Fruit fly (Drosophila melanogaster) whole organism, embryonic: ENCODE data around the gene bab1.

Experiments used
- Atf3 ChIP-seq: fragments of 200-800 bp; sonication (Bioruptor generic); optimal IDR thresholded peaks from 3 replicates; lab custom pipeline; 2016; ENCODE audit warnings: missing biosample characterization, missing genetic modification characterization
- CG10321 ChIP-seq: fragments of 200-800 bp; sonication (Bioruptor generic); IDR thresholded peaks from 2 replicates; pipeline ENCODE4 v1.3.6; 2022; ENCODE audit warnings: missing biosample characterization, missing genetic modification characterization
- CG10366 ChIP-seq: fragments of 200-800 bp; sonication (Bioruptor generic); IDR thresholded peaks from 2 replicates; pipeline ENCODE4 v1.3.6; 2022; ENCODE audit warnings: missing biosample characterization, missing genetic modification characterization
- CG10565 ChIP-seq: fragments of 200-800 bp; sonication (Bioruptor generic); optimal IDR thresholded peaks from 3 replicates; lab custom pipeline; 2016; ENCODE audit warnings: missing biosample characterization, mild to moderate bottlenecking, missing genetic modification characterization
- CG10979 ChIP-seq: fragments of 200-800 bp; sonication (Bioruptor generic); optimal IDR thresholded peaks from 2 replicates; lab custom pipeline; 2018; ENCODE audit warnings: missing biosample characterization, mild to moderate bottlenecking, missing genetic modification characterization, moderate library complexity
- CG11504 ChIP-seq: fragments of 200-800 bp; sonication (Bioruptor generic); optimal IDR thresholded peaks from 3 replicates; lab custom pipeline; 2019; ENCODE audit warnings: missing biosample characterization, mild to moderate bottlenecking, missing genetic modification characterization, moderate library complexity
- CG1233 ChIP-seq: fragments of 200-800 bp; sonication (Bioruptor generic); optimal IDR thresholded peaks from 4 replicates; lab custom pipeline; 2018; ENCODE audit warnings: missing biosample characterization, mild to moderate bottlenecking, missing genetic modification characterization
- CG12659 ChIP-seq: fragments of 200-800 bp; sonication (Bioruptor generic); optimal IDR thresholded peaks from 3 replicates; lab custom pipeline; 2017; ENCODE audit warnings: mild to moderate bottlenecking, missing biosample characterization, missing genetic modification reagents, missing genetic modification characterization
- CG15696 ChIP-seq: fragments of 200-800 bp; sonication (Bioruptor generic); optimal IDR thresholded peaks from 2 replicates; lab custom pipeline; 2019; ENCODE audit warnings: missing biosample characterization, mild to moderate bottlenecking, missing genetic modification characterization, moderate library complexity
- CG17186 ChIP-seq: fragments of 200-800 bp; sonication (Bioruptor generic); optimal IDR thresholded peaks from 3 replicates; lab custom pipeline; 2017; ENCODE audit warnings: missing biosample characterization, missing genetic modification reagents, missing genetic modification characterization
- CG18262 ChIP-seq: fragments of 200-800 bp; optimal IDR thresholded peaks from 3 replicates; lab custom pipeline; 2019; ENCODE audit warnings: missing biosample characterization, mild to moderate bottlenecking, missing genetic modification characterization, moderate library complexity
- CG18599 ChIP-seq: fragments of 200-800 bp; sonication (Bioruptor generic); optimal IDR thresholded peaks from 3 replicates; lab custom pipeline; 2017; ENCODE audit warnings: missing biosample characterization, missing genetic modification characterization, mild to moderate bottlenecking, moderate library complexity, missing genetic modification reagents
- CG2712 ChIP-seq: fragments of 200-800 bp; optimal IDR thresholded peaks from 3 replicates; lab custom pipeline; 2019; ENCODE audit warnings: missing biosample characterization, mild to moderate bottlenecking, missing genetic modification characterization, moderate library complexity
- CG30020 ChIP-seq: fragments of 200-800 bp; optimal IDR thresholded peaks from 2 replicates; lab custom pipeline; 2019; ENCODE audit warnings: missing biosample characterization, mild to moderate bottlenecking, missing genetic modification characterization, moderate library complexity
- CG31365 ChIP-seq: fragments of 200-800 bp; sonication (Bioruptor generic); optimal IDR thresholded peaks from 2 replicates; lab custom pipeline; 2018; ENCODE audit warnings: missing biosample characterization, mild to moderate bottlenecking, missing genetic modification characterization
- CG3838 ChIP-seq: fragments of 200-800 bp; sonication (Bioruptor generic); optimal IDR thresholded peaks from 3 replicates; lab custom pipeline; 2016; ENCODE audit warnings: missing biosample characterization, missing genetic modification characterization
- CG7839 ChIP-seq: fragments of 200-800 bp; sonication (Bioruptor generic); optimal IDR thresholded peaks from 3 replicates; lab custom pipeline; 2018; ENCODE audit warnings: missing biosample characterization, mild to moderate bottlenecking, missing genetic modification characterization, moderate library complexity
- CG8478 ChIP-seq: fragments of >200 bp; optimal IDR thresholded peaks from 2 replicates; lab custom pipeline; 2018
- Dad ChIP-seq: fragments of 200-800 bp; sonication (Bioruptor generic); optimal IDR thresholded peaks from 3 replicates; lab custom pipeline; 2016; ENCODE audit warnings: missing biosample characterization, missing genetic modification characterization
- Dll ChIP-seq: fragments of 200-800 bp; sonication (Bioruptor generic); IDR thresholded peaks from 4 replicates; pipeline ENCODE4 v1.3.6; 2022; ENCODE audit warnings: missing biosample characterization, missing genetic modification characterization; ENCODE audit not compliant: partially characterized antibody
- E2f2 ChIP-seq: fragments of 200-800 bp; sonication (Bioruptor generic); IDR thresholded peaks from 2 replicates; pipeline ENCODE4 v1.3.6; 2022; ENCODE audit warnings: missing biosample characterization, missing genetic modification characterization
- Fer1 ChIP-seq: fragments of 200-800 bp; sonication (Bioruptor generic); optimal IDR thresholded peaks from 2 replicates; lab custom pipeline; 2017; ENCODE audit warnings: missing biosample characterization, mild to moderate bottlenecking, missing genetic modification characterization
- Lhr ChIP-seq: fragments of 200-800 bp; sonication (Bioruptor generic); optimal IDR thresholded peaks from 3 replicates; lab custom pipeline; 2017; ENCODE audit warnings: mild to moderate bottlenecking, missing biosample characterization, missing genetic modification reagents, missing genetic modification characterization
- Med ChIP-seq: fragments of 200-800 bp; sonication (Bioruptor generic); peaks from one replicate; lab custom pipeline; 2016; ENCODE audit warnings: missing biosample characterization, missing genetic modification characterization, mild to moderate bottlenecking, inconsistent platforms, moderate library complexity
- Mes4 ChIP-seq: fragments of 200-800 bp; sonication (Bioruptor generic); optimal IDR thresholded peaks from 2 replicates; lab custom pipeline; 2016; ENCODE audit warnings: missing biosample characterization, missing genetic modification characterization
- NFAT ChIP-seq: fragments of 200-800 bp; sonication (Bioruptor generic); IDR thresholded peaks from 2 replicates; pipeline ENCODE4 v1.3.6; 2022; ENCODE audit warnings: missing biosample characterization, missing genetic modification characterization
- Nf-YA ChIP-seq: fragments of 200-800 bp; sonication (Bioruptor generic); IDR thresholded peaks from 2 replicates; pipeline ENCODE4 v1.3.6; 2022; ENCODE audit warnings: missing biosample characterization, missing genetic modification characterization
- Nf-YB ChIP-seq: fragments of 200-800 bp; sonication (Bioruptor generic); optimal IDR thresholded peaks from 3 replicates; lab custom pipeline; 2019; ENCODE audit warnings: missing biosample characterization, mild to moderate bottlenecking, missing genetic modification characterization, moderate library complexity
- Ptx1 ChIP-seq: fragments of 200-800 bp; sonication (Bioruptor generic); IDR thresholded peaks from 2 replicates; pipeline ENCODE4 v1.3.6; 2022; ENCODE audit warnings: missing biosample characterization, missing genetic modification characterization
- Rfx ChIP-seq: fragments of 200-800 bp; sonication (Bioruptor generic); IDR thresholded peaks from 2 replicates; pipeline ENCODE4 v1.3.6; 2022; ENCODE audit warnings: missing biosample characterization, missing genetic modification characterization
- ato ChIP-seq: fragments of 200-800 bp; sonication (Bioruptor generic); IDR thresholded peaks from 2 replicates; pipeline ENCODE4 v1.3.6; 2022; ENCODE audit warnings: missing biosample characterization, missing genetic modification characterization; ENCODE audit not compliant: partially characterized antibody
- dpn ChIP-seq, 2 experiments: fragments of 200-800 bp; sonication (Bioruptor generic); optimal IDR thresholded peaks; 3 replicates each; lab custom pipeline; 2016; ENCODE audit warnings: missing biosample characterization in 2 of 2, missing genetic modification characterization in 2 of 2
- dysf ChIP-seq: fragments of 200-800 bp; sonication (Bioruptor generic); IDR thresholded peaks from 3 replicates; pipeline ENCODE4 v1.3.6; 2022; ENCODE audit warnings: missing biosample characterization, missing genetic modification characterization
- ems ChIP-seq: fragments of 200-800 bp; sonication (Bioruptor generic); optimal IDR thresholded peaks from 3 replicates; lab custom pipeline; 2016; ENCODE audit warnings: missing biosample characterization, missing genetic modification characterization
- gem ChIP-seq: fragments of 200-800 bp; sonication (Bioruptor generic); optimal IDR thresholded peaks from 2 replicates; lab custom pipeline; 2019; ENCODE audit warnings: missing biosample characterization, mild to moderate bottlenecking, missing genetic modification characterization, moderate library complexity
- grau ChIP-seq: fragments of 200-800 bp; optimal IDR thresholded peaks from 3 replicates; lab custom pipeline; 2019; ENCODE audit warnings: missing biosample characterization, mild to moderate bottlenecking, missing genetic modification characterization, moderate library complexity
- her ChIP-seq: fragments of 200-800 bp; sonication (Bioruptor generic); optimal IDR thresholded peaks from 2 replicates; lab custom pipeline; 2016; ENCODE audit warnings: missing biosample characterization, missing genetic modification characterization
- kni ChIP-seq: fragments of 200-800 bp; sonication (Bioruptor generic); optimal IDR thresholded peaks from 3 replicates; lab custom pipeline; 2017; ENCODE audit warnings: mild to moderate bottlenecking, missing biosample characterization, missing genetic modification reagents, missing genetic modification characterization
- lbe ChIP-seq: fragments of 200-800 bp; sonication (Bioruptor generic); optimal IDR thresholded peaks from 2 replicates; lab custom pipeline; 2016; ENCODE audit warnings: missing biosample characterization, mild to moderate bottlenecking, missing genetic modification characterization
- org-1 ChIP-seq: fragments of 200-800 bp; sonication (Bioruptor generic); optimal IDR thresholded peaks from 2 replicates; lab custom pipeline; 2017; ENCODE audit warnings: missing biosample characterization, missing genetic modification characterization
- phol ChIP-seq: fragments of 200-800 bp; sonication (Bioruptor generic); optimal IDR thresholded peaks from 3 replicates; lab custom pipeline; 2018; ENCODE audit warnings: missing biosample characterization, mild to moderate bottlenecking, missing genetic modification characterization, moderate library complexity
- repo ChIP-seq: fragments of 200-800 bp; sonication (Bioruptor generic); optimal IDR thresholded peaks from 2 replicates; lab custom pipeline; 2016; ENCODE audit warnings: missing biosample characterization, missing genetic modification characterization
- ro ChIP-seq: fragments of 200-800 bp; sonication (Bioruptor generic); IDR thresholded peaks from 2 replicates; pipeline ENCODE4 v1.3.6; 2022; ENCODE audit warnings: missing biosample characterization, missing genetic modification characterization
- row ChIP-seq: fragments of 200-800 bp; sonication (Bioruptor generic); IDR thresholded peaks from 3 replicates; pipeline ENCODE4 v1.3.6; 2022; ENCODE audit warnings: missing biosample characterization, missing genetic modification characterization
- run ChIP-seq: fragments of 200-800 bp; sonication (Bioruptor generic); optimal IDR thresholded peaks from 3 replicates; lab custom pipeline; 2018; ENCODE audit warnings: missing biosample characterization, mild to moderate bottlenecking, missing genetic modification characterization
- sens ChIP-seq: fragments of 200-800 bp; sonication (Bioruptor generic); peaks from one replicate; lab custom pipeline; 2016; ENCODE audit warnings: missing biosample characterization, missing genetic modification characterization
- sens-2 ChIP-seq: fragments of 200-800 bp; sonication (Bioruptor generic); IDR thresholded peaks from 2 replicates; pipeline ENCODE4 v1.3.6; 2022; ENCODE audit warnings: missing biosample characterization, missing genetic modification characterization
- tll ChIP-seq, 2 experiments: fragments of 200-800 bp in 1 of 2; fragments of >200 bp in 1 of 2; sonication (Bioruptor generic) in 1 of 2; optimal IDR thresholded peaks; 2 replicates each; lab custom pipeline; 2017 to 2019; ENCODE audit warnings: missing biosample characterization in 2 of 2, missing genetic modification characterization in 2 of 2, mild to moderate bottlenecking in 1 of 2, moderate library complexity in 1 of 2
- tup ChIP-seq: fragments of 200-800 bp; sonication (Bioruptor generic); optimal IDR thresholded peaks from 2 replicates; lab custom pipeline; 2016; ENCODE audit warnings: missing biosample characterization, mild to moderate bottlenecking, missing genetic modification characterization, moderate library complexity
- twi ChIP-seq: fragments of 200-800 bp; optimal IDR thresholded peaks from 2 replicates; lab custom pipeline; 2019; ENCODE audit warnings: missing biosample characterization, mild to moderate bottlenecking, missing genetic modification characterization, moderate library complexity
- zen2 ChIP-seq: fragments of 200-800 bp; sonication (Bioruptor generic); IDR thresholded peaks from 3 replicates; pipeline ENCODE4 v1.3.6; 2022; ENCODE audit warnings: missing biosample characterization, missing genetic modification characterization; ENCODE audit not compliant: partially characterized antibody

bab1 gene

DNA sequence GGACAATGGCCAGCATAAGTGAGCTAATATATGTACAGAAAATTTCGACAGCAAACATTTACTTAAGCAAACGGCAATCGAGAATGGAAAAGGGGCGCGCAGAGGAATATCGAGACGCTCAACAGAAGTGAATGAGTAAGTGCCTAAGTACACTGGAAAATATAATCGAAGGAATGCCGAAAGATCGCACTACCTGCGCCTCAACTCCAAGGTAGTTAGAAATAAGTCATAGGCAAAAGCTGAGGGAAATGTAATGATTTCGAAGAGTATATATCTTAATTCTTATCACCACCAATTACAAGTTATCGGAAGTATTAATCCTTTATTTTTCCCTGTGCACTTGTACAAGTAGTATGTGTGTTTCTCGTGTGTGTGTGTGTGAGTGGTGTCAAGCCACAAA, 36.6 kb upstream of the bab1 start (continued):
- no peak for TF ChIP-seq Fer1 (GFP tag; lab: Kevin White, UChicago)
- TF ChIP-seq phol = no peak
- peak; percentile 33 for TF ChIP-seq gem (tag; lab: Kevin White, UChicago)
- no peak for TF ChIP-seq dpn (GFP tag; optimal IDR thresholded peaks at IDR 0.05; lab: Kevin White, UChicago)
- no peak for TF ChIP-seq Rfx (GFP tag; lab: Robert Waterston, UW)
- TF ChIP-seq Nf-YA = no peak
- TF ChIP-seq row (GFP tag; lab: Robert Waterston, UW) = 0 out of 3 replicates have a peak, but pooled peaks have one; percentile 18
- TF ChIP-seq dysf (GFP tag; lab: Robert Waterston, UW) = peak; percentile 17; the same call in 1 of the 3 replicates
- no peak for TF ChIP-seq Atf3 (GFP tag; lab: Kevin White, UChicago)
- no peak for TF ChIP-seq ato (GFP tag; lab: Robert Waterston, UW)
- TF ChIP-seq CG10321 (GFP tag; lab: Robert Waterston, UW) = no peak
- peak; percentile 24 for TF ChIP-seq kni (GFP tag; lab: Kevin White, UChicago)
- no peak for TF ChIP-seq E2f2
- no peak for TF ChIP-seq CG31365 (tag; lab: Kevin White, UChicago)
- TF ChIP-seq CG17186 = no peak
- peak; percentile 5 for TF ChIP-seq CG10979 (tag; lab: Kevin White, UChicago)
- TF ChIP-seq repo = no peak
- TF ChIP-seq CG1233 (GFP tag; lab: Kevin White, UChicago) = no peak
- peak; percentile 39; the same call in 1 of the 2 replicates for TF ChIP-seq Ptx1
- peak; percentile 16 for TF ChIP-seq CG11504 (tag; lab: Kevin White, UChicago)
- no peak for TF ChIP-seq CG8478 (lab: Kevin White, UChicago)
- no peak for TF ChIP-seq NFAT (GFP tag; lab: Robert Waterston, UW)
- TF ChIP-seq ems = no peak
- TF ChIP-seq Dad (GFP tag; lab: Kevin White, UChicago) = no peak
- TF ChIP-seq zen2 = no peak
- no peak for TF ChIP-seq grau (tag; lab: Kevin White, UChicago)
- TF ChIP-seq Lhr (GFP tag; lab: Kevin White, UChicago) = no peak
- no peak for TF ChIP-seq lbe
- peak; percentile 0 for TF ChIP-seq CG15696 (tag; lab: Kevin White, UChicago)
- peak; percentile 32 for TF ChIP-seq CG18599
- TF ChIP-seq Nf-YB = no peak
- no peak for TF ChIP-seq CG3838 (GFP tag; lab: Kevin White, UChicago)
- TF ChIP-seq ro = no peak
- TF ChIP-seq CG7839 = peak; percentile 4
- TF ChIP-seq her (GFP tag; lab: Kevin White, UChicago) = no peak
- TF ChIP-seq Dll = no peak
- no peak for TF ChIP-seq CG30020 (tag; lab: Kevin White, UChicago)
- peak; percentile 66 for TF ChIP-seq Med (GFP tag; lab: Kevin White, UChicago)
- TF ChIP-seq CG10366 (GFP tag; lab: Robert Waterston, UW) = no peak
- peak; percentile 14 for TF ChIP-seq CG18262 (tag; lab: Kevin White, UChicago)
- TF ChIP-seq CG2712 (tag; lab: Kevin White, UChicago) = peak; percentile 26
- TF ChIP-seq twi (tag; lab: Kevin White, UChicago) = no peak
- no peak for TF ChIP-seq tup
- no peak for TF ChIP-seq CG12659 (GFP tag; lab: Kevin White, UChicago)
- TF ChIP-seq org-1 (GFP tag; lab: Kevin White, UChicago) = no peak
- peak; percentile 78 for TF ChIP-seq sens (GFP tag; lab: Kevin White, UChicago)
- TF ChIP-seq tll (GFP tag; optimal IDR thresholded peaks at IDR 0.05; lab: Kevin White, UChicago) = no peak
- TF ChIP-seq Mes4 (GFP tag; lab: Kevin White, UChicago) = no peak
- TF ChIP-seq CG10565 = no peak
- no peak for TF ChIP-seq run (tag; lab: Kevin White, UChicago)
- no peak for TF ChIP-seq sens-2 (GFP tag; lab: Robert Waterston, UW)
